Worm (Caenorhabditis elegans): Measurements from ENCODE around the gene F30H5.3.

DNA sequence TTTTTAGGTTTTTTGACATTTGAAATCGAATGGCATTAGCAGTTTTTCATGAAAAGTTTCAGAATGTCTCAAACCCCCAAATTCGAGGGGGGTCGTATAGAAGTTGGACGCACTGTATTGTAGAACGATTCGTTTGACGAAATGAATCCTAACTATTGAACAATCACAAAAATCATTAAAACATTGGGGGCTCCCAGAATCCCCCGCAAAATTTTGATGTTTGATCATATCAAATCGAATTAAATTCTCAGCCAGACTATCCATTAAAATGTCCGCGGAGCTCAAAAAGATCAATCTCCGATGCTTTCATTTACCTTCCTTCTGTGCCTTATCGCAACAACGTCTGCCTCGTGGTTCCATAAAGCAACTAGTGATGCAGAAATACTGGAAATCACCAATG, 23.6 kb downstream of the F30H5.3 start, which contains the start of gene F30H5.5:
- TF ChIP-seq Y5F2A.4 (GFP tag; optimal IDR thresholded peaks at IDR 0.05) (no peak), dmd-9 (GFP tag; IDR thresholded peaks at IDR 0.05) (no peak), ceh-82 (tag; optimal IDR thresholded peaks at IDR 0.05) (no peak), lin-39 (tag; optimal IDR thresholded peaks at IDR 0.05) (no peak), nhr-111 (GFP tag; optimal IDR thresholded peaks at IDR 0.05) (no peak), F37D6.2 (tag; optimal IDR thresholded peaks at IDR 0.05) (no peak), dve-1 (tag; optimal IDR thresholded peaks at IDR 0.05; ENCODE audit: insufficient read depth) (no peak), Y75B8A.6 (GFP tag; IDR thresholded peaks at IDR 0.05) (no peak), mdl-1 (tag; optimal IDR thresholded peaks at IDR 0.05) (no peak), lim-7 (GFP tag; IDR thresholded peaks at IDR 0.05) (no peak), unc-62 (GFP tag; optimal IDR thresholded peaks at IDR 0.05 in 1 of 2) (no peak), unc-62 (tag; optimal IDR thresholded peaks at IDR 0.05) (no peak), jun-1 (tag; optimal IDR thresholded peaks at IDR 0.05) (no peak), nhr-6 (tag; optimal IDR thresholded peaks at IDR 0.05) (no peak), dmd-8 (GFP tag; IDR thresholded peaks at IDR 0.05) (no peak)
